Fruit fly (Drosophila melanogaster) whole organism: ENCODE results near the gene bnb.

ENCODE experiments used
- Dll ChIP-seq: fragments of >200 bp; optimal IDR thresholded peaks from 2 replicates; lab custom pipeline; 2017
- pan ChIP-seq: fragments of >200 bp; optimal IDR thresholded peaks from 2 replicates; lab custom pipeline; 2017
- psq ChIP-seq: fragments of >200 bp; optimal IDR thresholded peaks from 2 replicates; lab custom pipeline; 2017

- TF ChIP-seq Dll (lab: Kevin White, UChicago) (no peak), psq (no peak), pan (lab: Kevin White, UChicago) (no peak)
Measured at dm6 chrX:18838929-18839576, 41.6 kb upstream of the bnb start.
